Fruit fly (Drosophila melanogaster): ENCODE measurements around the gene chas.
A peak's percentile ranks its signal among the peaks of the same experiment; 100 is the strongest.

The chas gene

dm6 chrX:17742592-17743364, 44.2 kb upstream of the chas start (continued):
- TF ChIP-seq HLH4C (GFP tag; IDR thresholded peaks at IDR 0.05; ENCODE audit: partially characterized antibody) = 0 out of 3 replicates have a peak, but pooled peaks have one; percentile 23
- no peak for TF ChIP-seq yki (optimal IDR thresholded peaks at IDR 0.05)
- TF ChIP-seq Neu2 (GFP tag; optimal IDR thresholded peaks at IDR 0.05; ENCODE audit: borderline replicate concordance) = no peak
- TF ChIP-seq Dref (GFP tag; IDR thresholded peaks at IDR 0.05) = no peak
- no peak for TF ChIP-seq scrt (GFP tag; optimal IDR thresholded peaks at IDR 0.05)
- no peak for TF ChIP-seq CG7745 (tag; optimal IDR thresholded peaks at IDR 0.05)
- TF ChIP-seq nerfin-2 (GFP tag; IDR thresholded peaks at IDR 0.05; ENCODE audit: partially characterized antibody) = no peak
- no peak for TF ChIP-seq aop (GFP tag; IDR thresholded peaks at IDR 0.05)
- peak; percentile 42 for TF ChIP-seq CG12769 (tag; optimal IDR thresholded peaks at IDR 0.05)
- no peak for TF ChIP-seq Hr3 (GFP tag; optimal IDR thresholded peaks at IDR 0.05)
- TF ChIP-seq Elba2 (GFP tag; optimal IDR thresholded peaks at IDR 0.05) = no peak
- no peak for TF ChIP-seq p53 (GFP tag; optimal IDR thresholded peaks at IDR 0.05)
- TF ChIP-seq CG2120 (GFP tag; optimal IDR thresholded peaks at IDR 0.05) = peak; percentile 40
- TF ChIP-seq tna (GFP tag; IDR thresholded peaks at IDR 0.05; ENCODE audit: partially characterized antibody) = no peak
- no peak for TF ChIP-seq Hey (tag; optimal IDR thresholded peaks at IDR 0.05)
- peak; percentile 58; the same call in 2 of the 3 replicates for TF ChIP-seq dysf (GFP tag; IDR thresholded peaks at IDR 0.05)
- TF ChIP-seq phol (tag; optimal IDR thresholded peaks at IDR 0.05) = peak; percentile 72
- no peak for TF ChIP-seq CG2116 (GFP tag; optimal IDR thresholded peaks at IDR 0.05)
- TF ChIP-seq abd-A (tag; optimal IDR thresholded peaks at IDR 0.05) = no peak
- peak; percentile 26 for TF ChIP-seq Max (GFP tag; optimal IDR thresholded peaks at IDR 0.05)
- TF ChIP-seq Awh (GFP tag; IDR thresholded peaks at IDR 0.05) = no peak
- TF ChIP-seq CG13624 (GFP tag; optimal IDR thresholded peaks at IDR 0.05) = peak; percentile 11
- peak; percentile 14 for TF ChIP-seq gcm (GFP tag; optimal IDR thresholded peaks at IDR 0.05)
- TF ChIP-seq CG12942 (GFP tag; optimal IDR thresholded peaks at IDR 0.05) = peak; percentile 16
- 0 out of 3 replicates have a peak, but pooled peaks have one; percentile 38 for TF ChIP-seq Opbp (GFP tag; IDR thresholded peaks at IDR 0.05; ENCODE audit: partially characterized antibody)
- TF ChIP-seq CG14860 (GFP tag; IDR thresholded peaks at IDR 0.05; ENCODE audit: partially characterized antibody) = no peak
- no peak for TF ChIP-seq org-1 (GFP tag; optimal IDR thresholded peaks at IDR 0.05)
- TF ChIP-seq CHES-1-like (GFP tag; optimal IDR thresholded peaks at IDR 0.05) = no peak
- no peak for TF ChIP-seq BEAF-32 (GFP tag; optimal IDR thresholded peaks at IDR 0.05)
- TF ChIP-seq Vsx1 (GFP tag; optimal IDR thresholded peaks at IDR 0.05) = no peak
- TF ChIP-seq CG18476 (GFP tag; optimal IDR thresholded peaks at IDR 0.05) = no peak
- peak; percentile 1 for TF ChIP-seq CG8944 (GFP tag; optimal IDR thresholded peaks at IDR 0.05)
- peak; percentile 31 for TF ChIP-seq CG1233 (GFP tag; optimal IDR thresholded peaks at IDR 0.05)
- peak; percentile 45 for TF ChIP-seq CG13424 (tag; optimal IDR thresholded peaks at IDR 0.05)
- no peak for TF ChIP-seq seq (GFP tag; IDR thresholded peaks at IDR 0.05)
- TF ChIP-seq pho (GFP tag; optimal IDR thresholded peaks at IDR 0.05) = no peak
- TF ChIP-seq run (tag; optimal IDR thresholded peaks at IDR 0.05) = peak; percentile 22
- no peak for TF ChIP-seq CG33213 (GFP tag; optimal IDR thresholded peaks at IDR 0.05)
- peak; percentile 45 for TF ChIP-seq tio (GFP tag; optimal IDR thresholded peaks at IDR 0.05)
- no peak for TF ChIP-seq Aef1 (GFP tag; IDR thresholded peaks at IDR 0.05)
- TF ChIP-seq CG5953 (GFP tag; IDR thresholded peaks at IDR 0.05) = no peak
- no peak for TF ChIP-seq dati (GFP tag; IDR thresholded peaks at IDR 0.05)
- no peak for TF ChIP-seq Dip3 (GFP tag; optimal IDR thresholded peaks at IDR 0.05)
- no peak for TF ChIP-seq CG6175 (GFP tag; IDR thresholded peaks at IDR 0.05)
- TF ChIP-seq CG12219 (GFP tag; optimal IDR thresholded peaks at IDR 0.05) = peak; percentile 42
- TF ChIP-seq CG17328 (GFP tag; IDR thresholded peaks at IDR 0.05) = no peak
- no peak for TF ChIP-seq nerfin-1 (tag; optimal IDR thresholded peaks at IDR 0.05)
- peak; percentile 23 for TF ChIP-seq lab (GFP tag; optimal IDR thresholded peaks at IDR 0.05)
- no peak for TF ChIP-seq insv (GFP tag; optimal IDR thresholded peaks at IDR 0.05)

Measured in whole organism, embryonic.